Worm (Caenorhabditis elegans) whole organism, dauer: ENCODE data around the gene F47D12.6.

Experiments
- unc-62 ChIP-seq: sonication (generic microtip); optimal IDR thresholded peaks from 2 replicates; lab custom pipeline; 2017; ENCODE audit warnings: missing biosample characterization, missing genetic modification reagents, missing genetic modification characterization

The F47D12.6 gene

DNA sequence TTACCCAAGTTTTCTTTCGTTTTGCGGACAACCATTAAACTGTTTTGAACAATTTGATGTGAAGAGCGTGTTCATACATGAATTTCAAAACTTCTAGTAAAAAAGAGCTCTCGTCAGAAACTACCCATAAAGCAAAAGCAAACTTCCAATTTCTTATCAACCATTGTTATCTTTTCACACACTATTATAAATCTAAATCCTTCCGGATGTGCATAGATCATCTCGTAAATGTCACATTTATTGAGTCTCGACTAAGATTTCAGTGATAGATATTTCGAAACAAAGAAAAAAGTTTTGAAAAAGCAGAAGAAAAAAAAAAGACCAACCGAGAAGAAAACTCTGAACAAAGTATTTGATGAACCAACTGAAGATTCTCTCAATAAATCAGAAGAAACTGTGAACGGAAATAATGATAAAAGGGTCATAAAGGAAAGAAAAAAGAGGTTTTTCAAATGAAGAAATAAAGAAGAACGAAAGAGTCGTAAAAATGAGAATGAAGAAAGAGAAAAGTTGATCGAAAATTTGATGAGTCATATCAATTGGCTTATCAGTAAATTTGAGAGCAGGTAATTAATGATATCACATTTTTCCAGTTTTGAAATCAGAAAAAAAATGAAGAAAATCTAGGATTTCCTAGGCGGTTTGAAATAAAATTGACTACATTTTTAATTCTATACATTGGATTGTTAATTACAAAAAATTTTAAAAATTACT lies 3.5 kb upstream of the F47D12.6 start:
- TF ChIP-seq unc-62 (GFP tag; lab: Kevin White, UChicago): no peak

DNA sequence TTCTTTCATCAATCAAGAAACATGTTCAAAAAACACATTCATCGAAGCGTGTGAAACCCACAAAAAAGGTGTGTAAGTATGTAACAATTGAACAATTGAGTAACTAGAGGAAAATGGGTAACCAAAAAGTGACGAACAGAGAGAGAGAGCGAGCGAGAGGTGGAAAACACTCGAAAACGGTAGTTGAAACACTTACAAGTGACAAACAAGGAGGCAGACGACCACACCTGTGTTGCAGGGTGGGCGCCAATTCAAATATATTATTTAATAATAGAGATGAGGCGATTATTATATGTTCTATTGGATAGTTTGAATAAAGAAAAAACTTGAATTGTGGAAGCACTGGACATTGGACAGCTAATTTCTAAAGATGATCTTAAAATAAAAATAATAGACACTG lies 2.3 kb upstream of the F47D12.6 start:
- no peak for TF ChIP-seq unc-62 (GFP tag; lab: Kevin White, UChicago)

DNA sequence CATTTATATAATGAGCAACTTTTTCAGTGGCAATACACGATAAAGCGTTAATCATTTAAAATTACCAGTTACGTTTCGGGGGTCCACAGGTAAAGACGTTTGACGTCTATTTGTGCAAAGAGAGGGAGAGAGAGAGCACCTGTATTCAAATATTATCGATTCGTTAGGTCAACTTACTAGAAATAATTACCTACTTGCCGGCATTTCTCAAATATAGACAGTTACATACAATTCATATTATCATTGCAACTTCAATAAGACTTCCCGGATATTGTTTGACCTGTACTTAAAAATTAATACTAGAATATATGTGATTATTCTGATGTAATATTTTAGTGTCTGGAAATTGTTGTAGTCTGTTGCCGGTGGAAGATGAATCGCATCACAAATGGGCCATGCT lies 1.2 kb downstream of the F47D12.6 start, which contains the start of gene gadr-3:
Gene gadr-3 (minus strand): TSS at position 101 of the 400 bp plus-strand sequence.
- TF ChIP-seq unc-62 (GFP tag; lab: Kevin White, UChicago): no peak

DNA sequence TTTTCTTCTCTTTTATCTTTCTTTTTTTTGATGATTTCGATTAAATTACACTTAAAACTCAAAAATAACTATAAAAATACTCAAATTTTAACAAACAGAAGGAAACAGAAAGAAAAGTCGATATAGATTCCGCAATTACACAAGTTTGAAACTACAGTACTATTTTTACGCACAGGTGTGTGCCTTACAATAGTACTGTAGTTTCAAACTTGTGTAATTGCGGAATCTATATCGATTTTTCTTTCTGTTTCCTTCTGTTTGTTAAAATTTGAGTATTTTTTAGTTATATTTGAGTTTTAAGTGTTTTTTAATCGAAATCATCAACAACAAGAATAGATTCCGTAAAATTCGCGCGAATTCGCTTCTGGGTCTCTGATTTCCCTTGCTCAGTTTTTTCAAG lies 4.1 kb downstream of the F47D12.6 start:
- TF ChIP-seq unc-62 (GFP tag; lab: Kevin White, UChicago): no peak

ce11 chrIII:6280070-6280596 lies 7.0 kb downstream of the F47D12.6 start, which contains the start of gene hmg-1.2:
TSS of gene hmg-1.2 (plus strand) at chrIII:6280380.
- TF ChIP-seq unc-62 (GFP tag; lab: Kevin White, UChicago): no peak

ce11 chrIII:6279453-6279852 lies 7.6 kb downstream of the F47D12.6 start:
- TF ChIP-seq unc-62 (GFP tag; lab: Kevin White, UChicago): no peak

ce11 chrIII:6278301-6278827 lies 8.7 kb downstream of the F47D12.6 start, which contains the start of gene C18F10.7:
TSS of gene C18F10.7 (minus strand) at chrIII:6278351.
- no peak for TF ChIP-seq unc-62 (GFP tag; lab: Kevin White, UChicago)

ce11 chrIII:6272868-6273267 lies 14.2 kb downstream of the F47D12.6 start, which contains the start of gene C18F10.2:
TSS of gene C18F10.2 (plus strand) at chrIII:6273168.
- TF ChIP-seq unc-62 (GFP tag; lab: Kevin White, UChicago): no peak

DNA sequence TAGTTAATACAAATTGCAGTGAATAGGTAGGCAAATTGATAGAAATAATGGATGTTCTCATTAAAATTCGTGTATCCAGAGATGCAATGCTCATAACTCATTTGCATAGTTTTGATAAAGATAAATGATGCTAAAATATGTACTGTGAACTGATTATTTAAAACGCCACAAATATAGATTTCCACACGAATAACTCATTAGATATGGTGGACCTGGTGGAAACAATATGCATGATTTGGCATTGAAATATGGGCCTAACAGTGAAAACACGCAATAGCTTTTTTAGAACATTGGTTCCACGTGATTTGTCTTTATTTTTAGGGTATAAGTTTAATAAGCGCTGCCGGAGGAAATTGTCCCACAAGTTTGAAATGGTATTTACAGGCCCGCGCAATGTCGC lies 16.8 kb downstream of the F47D12.6 start, which contains the start of gene srg-3:
Gene srg-3 (minus strand): TSS at position 101 of the 400 bp plus-strand sequence.
- TF ChIP-seq unc-62 (GFP tag; lab: Kevin White, UChicago): no peak

DNA sequence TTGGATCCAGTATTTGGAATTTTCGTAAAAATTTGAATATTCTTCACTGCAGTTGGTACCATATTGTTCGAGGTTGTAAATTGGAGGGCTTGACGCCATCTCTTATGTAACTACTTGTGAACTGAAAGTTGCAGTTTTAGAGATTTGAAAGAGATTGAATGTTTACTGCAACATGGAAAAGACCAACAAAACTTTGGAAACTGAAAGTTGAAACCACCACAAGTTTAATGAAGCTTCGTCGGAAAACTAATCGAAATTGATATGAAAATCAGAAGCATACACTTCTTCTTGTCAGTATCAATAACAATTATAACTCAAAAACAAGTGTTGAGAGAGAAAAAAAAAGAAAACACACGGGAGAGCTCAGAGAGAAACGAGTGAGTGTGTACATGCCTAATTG lies 19.0 kb downstream of the F47D12.6 start, which contains the start of gene srg-7:
Gene srg-7 (minus strand): TSS at position 101 of the 400 bp plus-strand sequence.
- TF ChIP-seq unc-62 (GFP tag; lab: Kevin White, UChicago): no peak

DNA sequence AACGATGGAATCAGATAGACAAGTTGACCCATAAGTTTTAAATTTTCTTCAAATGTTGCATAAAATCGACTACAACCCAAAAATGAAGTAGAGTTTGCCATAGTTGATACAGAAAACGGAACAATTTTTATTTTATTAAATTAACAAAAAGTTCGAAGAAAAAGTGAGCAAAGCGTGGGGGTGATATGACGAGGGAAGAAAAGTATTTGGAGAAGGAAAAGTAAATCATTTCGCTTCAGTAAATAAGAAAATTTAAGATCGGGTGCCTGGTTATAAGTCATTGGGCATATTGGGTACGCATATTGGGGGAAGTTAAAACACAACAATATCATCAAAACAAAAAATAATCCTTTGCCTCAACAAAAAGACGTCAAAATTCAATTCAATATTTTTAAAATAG lies 21.2 kb downstream of the F47D12.6 start, which contains the start of gene srg-6:
Gene srg-6 (minus strand): TSS at position 101 of the 400 bp plus-strand sequence.
- TF ChIP-seq unc-62 (GFP tag; lab: Kevin White, UChicago): no peak

- no peak for TF ChIP-seq unc-62 (GFP tag; lab: Kevin White, UChicago)
These were observed 22.6 kb downstream of the F47D12.6 start, which contains the start of gene srg-5 for ce11 chrIII:6264447-6264846. TSS of gene srg-5 (minus strand) at chrIII:6264547.

DNA sequence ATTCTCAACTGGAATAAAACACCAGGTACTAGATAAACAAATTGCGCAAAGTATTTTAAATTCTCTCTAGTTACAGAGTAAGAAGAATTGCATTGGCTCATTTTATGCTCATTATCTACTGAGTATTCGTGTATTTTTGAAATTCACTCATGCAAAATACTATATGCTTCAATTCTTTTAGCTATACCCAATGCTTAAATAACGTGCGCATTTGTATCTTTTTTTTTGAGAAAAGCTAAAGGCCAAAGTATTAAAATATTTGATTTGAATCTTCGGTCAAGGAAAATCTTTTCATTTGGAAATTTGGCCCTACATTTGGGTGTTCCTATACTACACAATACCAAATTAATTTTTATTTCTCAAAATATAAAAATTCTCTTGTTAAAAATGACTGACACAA lies 25.1 kb downstream of the F47D12.6 start, which contains the start of gene srg-4:
Gene srg-4 (minus strand): TSS at position 101 of the 400 bp plus-strand sequence.
- no peak for TF ChIP-seq unc-62 (GFP tag; lab: Kevin White, UChicago)

ce11 chrIII:6260115-6260514 lies 27.0 kb downstream of the F47D12.6 start, which contains the start of gene srg-2:
TSS of gene srg-2 (minus strand) at chrIII:6260215.
- TF ChIP-seq unc-62 (GFP tag; lab: Kevin White, UChicago): no peak

DNA sequence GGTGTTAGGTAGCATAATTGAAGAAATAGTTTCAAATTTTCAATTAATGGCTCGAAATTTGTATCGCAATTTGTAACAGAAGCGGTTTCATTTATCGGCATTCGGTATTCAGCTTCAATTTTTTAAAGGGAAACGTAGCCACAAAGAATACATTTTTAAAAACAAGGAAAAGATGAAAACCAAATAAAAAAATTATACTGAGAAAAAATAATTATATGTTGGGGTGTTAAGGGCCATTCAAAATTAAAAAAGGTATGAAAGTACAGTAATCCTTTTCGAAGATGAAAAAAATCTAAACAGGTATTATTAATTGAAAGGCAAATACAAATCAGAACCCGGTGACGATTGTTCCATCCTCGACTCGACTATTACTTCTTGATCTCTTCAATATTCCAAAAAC lies 28.8 kb downstream of the F47D12.6 start, which contains the start of gene srg-1:
Gene srg-1 (minus strand): TSS at position 101 of the 400 bp plus-strand sequence.
- TF ChIP-seq unc-62 (GFP tag; lab: Kevin White, UChicago): no peak

ce11 chrIII:6256675-6257074 lies 30.4 kb downstream of the F47D12.6 start, which contains the start of gene srg-9:
TSS of gene srg-9 (minus strand) at chrIII:6256775.
- no peak for TF ChIP-seq unc-62 (GFP tag; lab: Kevin White, UChicago)
